Worm (Caenorhabditis elegans): Measurements from ENCODE around the gene rol-6.

ce11 chrII:8755270-8755669, 22.4 kb downstream of the rol-6 start, which contains the start of gene K08F8.7:
- TF ChIP-seq tbx-2 (tag; optimal IDR thresholded peaks at IDR 0.05) (no peak), ceh-9 (tag; optimal IDR thresholded peaks at IDR 0.05) (no peak), pha-4 (tag; optimal IDR thresholded peaks at IDR 0.05) (no peak), pax-1 (tag; optimal IDR thresholded peaks at IDR 0.05) (no peak), rnt-1 (tag; optimal IDR thresholded peaks at IDR 0.05) (no peak), che-1 (tag; optimal IDR thresholded peaks at IDR 0.05) (no peak), fkh-10 (GFP tag; optimal IDR thresholded peaks at IDR 0.05) (no peak)

All from whole organism, late embryonic.